Worm (Caenorhabditis elegans) whole organism, L1 larva: ENCODE results near the gene ubc-9.
A peak's percentile ranks its signal among the peaks of the same experiment; 100 is the strongest.

Source experiments
- C16A3.4 ChIP-seq: fragments of 150-350 bp; optimal IDR thresholded peaks from 2 replicates; lab custom pipeline; 2014; ENCODE audit warnings: missing biosample characterization, missing genetic modification characterization
- C34B4.2 ChIP-seq: sonication (generic microtip); optimal IDR thresholded peaks from 2 replicates; lab custom pipeline; 2017; ENCODE audit warnings: mild to moderate bottlenecking, missing genetic modification characterization, missing compliant biosample characterization
- alr-1 ChIP-seq: fragments of 200-800 bp; sonication (Bioruptor generic); optimal IDR thresholded peaks from 2 replicates; lab custom pipeline; 2018; ENCODE audit warnings: borderline replicate concordance, mild to moderate bottlenecking, missing genetic modification characterization, missing compliant biosample characterization
- ama-1 ChIP-seq: fragments of 150-350 bp; optimal IDR thresholded peaks from 2 replicates; lab custom pipeline; 2014
- blmp-1 ChIP-seq: fragments of 150-350 bp; optimal IDR thresholded peaks from 2 replicates; lab custom pipeline; 2014; ENCODE audit warnings: missing biosample characterization, missing genetic modification characterization
- ceh-88 ChIP-seq: fragments of 200-800 bp; sonication (Bioruptor generic); IDR thresholded peaks from 2 replicates; pipeline ENCODE4 v1.3.6; 2022; ENCODE audit warnings: missing genetic modification characterization, missing compliant biosample characterization
- ces-1 ChIP-seq: fragments of 150-350 bp; optimal IDR thresholded peaks from 2 replicates; lab custom pipeline; 2014; ENCODE audit warnings: missing biosample characterization, missing genetic modification reagents, missing genetic modification characterization
- efl-1 ChIP-seq, 4 experiments: fragments of 150-350 bp; optimal IDR thresholded peaks in 3 of 4; peaks in 1 of 4; 1 replicate in 1 of 4; 2 replicates in 3 of 4; lab custom pipeline; 2014; ENCODE audit warnings: missing biosample characterization in 2 of 4, missing genetic modification characterization in 2 of 4, missing genetic modification reagents in 2 of 4
- egl-27 ChIP-seq, 2 experiments: fragments of 150-350 bp in 1 of 2; sonication (generic microtip); optimal IDR thresholded peaks; 3 replicates each; lab custom pipeline; 2017 to 2018; ENCODE audit warnings: missing biosample characterization in 2 of 2, missing genetic modification characterization in 2 of 2, missing genetic modification reagents in 2 of 2
- elt-2 ChIP-seq: sonication (generic microtip); optimal IDR thresholded peaks from 2 replicates; lab custom pipeline; 2016; ENCODE audit warnings: missing genetic modification characterization, mild to moderate bottlenecking, inconsistent platforms, missing compliant biosample characterization, missing genetic modification reagents
- hlh-17 ChIP-seq: fragments of 200-800 bp; sonication (Bioruptor generic); optimal IDR thresholded peaks from 2 replicates; lab custom pipeline; 2018; ENCODE audit warnings: missing genetic modification characterization, mild to moderate bottlenecking, missing compliant biosample characterization, moderate library complexity, borderline replicate concordance
- lin-13 ChIP-seq: fragments of 150-350 bp; optimal IDR thresholded peaks from 2 replicates; lab custom pipeline; 2014; ENCODE audit warnings: missing biosample characterization, missing genetic modification reagents, missing genetic modification characterization
- lin-14 ChIP-seq: fragments of 200-800 bp; sonication (Bioruptor generic); optimal IDR thresholded peaks from 2 replicates; lab custom pipeline; 2018; ENCODE audit warnings: mild to moderate bottlenecking, missing genetic modification characterization, moderate library complexity, missing compliant biosample characterization
- lin-39 ChIP-seq: fragments of 150-350 bp; optimal IDR thresholded peaks from 2 replicates; lab custom pipeline; 2014; ENCODE audit warnings: missing biosample characterization, missing genetic modification reagents, missing genetic modification characterization
- lsy-2 ChIP-seq, 2 experiments: fragments of 150-350 bp; optimal IDR thresholded peaks; 2 replicates each; lab custom pipeline; 2014; ENCODE audit warnings: missing biosample characterization in 2 of 2, missing genetic modification characterization in 2 of 2
- mep-1 ChIP-seq: fragments of 150-350 bp; optimal IDR thresholded peaks from 2 replicates; lab custom pipeline; 2014; ENCODE audit warnings: missing biosample characterization, missing genetic modification characterization
- nhr-12 ChIP-seq: sonication (generic microtip); optimal IDR thresholded peaks from 2 replicates; lab custom pipeline; 2017; ENCODE audit warnings: missing biosample characterization, missing genetic modification characterization
- nhr-19 ChIP-seq: fragments of 200-800 bp; sonication (Bioruptor generic); conservative IDR thresholded peaks from 2 replicates; pipeline ENCODE4 v1.3.6; 2022; ENCODE audit warnings: missing genetic modification characterization, missing compliant biosample characterization
- nhr-237 ChIP-seq: fragments of 150-350 bp; optimal IDR thresholded peaks from 2 replicates; lab custom pipeline; 2014; ENCODE audit warnings: missing biosample characterization, missing genetic modification characterization
- nhr-47 ChIP-seq: sonication (generic microtip); optimal IDR thresholded peaks from 2 replicates; lab custom pipeline; 2016; ENCODE audit warnings: mild to moderate bottlenecking, missing genetic modification characterization, moderate library complexity, missing compliant biosample characterization
- nhr-76 ChIP-seq: sonication (generic microtip); optimal IDR thresholded peaks from 2 replicates; lab custom pipeline; 2017; ENCODE audit warnings: missing biosample characterization, missing genetic modification characterization
- nhr-85 ChIP-seq: sonication (generic microtip); peaks from one replicate; lab custom pipeline; 2016; ENCODE audit warnings: missing genetic modification characterization, inconsistent platforms, missing compliant biosample characterization
- rnt-1 ChIP-seq: sonication (generic microtip); optimal IDR thresholded peaks from 2 replicates; lab custom pipeline; 2016; ENCODE audit warnings: mild to moderate bottlenecking, missing genetic modification characterization, moderate library complexity, missing compliant biosample characterization
- skn-1 ChIP-seq: fragments of 150-350 bp; optimal IDR thresholded peaks from 2 replicates; lab custom pipeline; 2014; ENCODE audit warnings: missing biosample characterization, missing genetic modification characterization
- snpc-4 ChIP-seq: fragments of 150-350 bp; optimal IDR thresholded peaks from 2 replicates; lab custom pipeline; 2014; ENCODE audit warnings: missing biosample characterization, missing genetic modification characterization
- snu-23 ChIP-seq: sonication (generic microtip); optimal IDR thresholded peaks from 2 replicates; lab custom pipeline; 2016; ENCODE audit warnings: missing genetic modification characterization, missing compliant biosample characterization
- sptf-1 ChIP-seq: fragments of 150-350 bp; optimal IDR thresholded peaks from 2 replicates; lab custom pipeline; 2014; ENCODE audit warnings: missing biosample characterization, missing genetic modification characterization
- unc-62 ChIP-seq: fragments of 150-350 bp; optimal IDR thresholded peaks from 2 replicates; lab custom pipeline; 2014; ENCODE audit warnings: missing biosample characterization, missing genetic modification reagents, missing genetic modification characterization
- xbp-1 ChIP-seq: sonication (generic microtip); optimal IDR thresholded peaks from 2 replicates; lab custom pipeline; 2016; ENCODE audit warnings: missing genetic modification characterization, missing compliant biosample characterization
- ztf-4 ChIP-seq: fragments of 150-350 bp; optimal IDR thresholded peaks from 2 replicates; lab custom pipeline; 2014; ENCODE audit warnings: missing biosample characterization, missing genetic modification characterization

ubc-9 gene

ce11 chrIV:4613516-4613915 lies 37.3 kb upstream of the ubc-9 start (continued):
- TF ChIP-seq elt-2 (tag; lab: Kevin White, UChicago) (no peak), nhr-76 (tag; lab: Kevin White, UChicago) (no peak)

ce11 chrIV:4623852-4624251 lies 27.0 kb upstream of the ubc-9 start:
- TF ChIP-seq nhr-19 (GFP tag; lab: Robert Waterston, UW) (no peak), efl-1 (optimal IDR thresholded peaks at IDR 0.05; lab: Kevin White, UChicago) (no peak), efl-1 (GFP tag; optimal IDR thresholded peaks at IDR 0.05 in 1 of 2; lab: Kevin White, UChicago) (peak in 1 of 2 experiments; percentile 41)

- TF ChIP-seq ces-1 (GFP tag; lab: Kevin White, UChicago), result no peak
- no peak for TF ChIP-seq nhr-85 (tag; lab: Kevin White, UChicago)
- TF ChIP-seq sptf-1 (tag; lab: Kevin White, UChicago), result no peak
- no peak for TF ChIP-seq snu-23 (GFP tag; lab: Kevin White, UChicago)
- no peak for TF ChIP-seq skn-1 (tag; lab: Kevin White, UChicago)
- no peak for TF ChIP-seq ceh-88 (GFP tag; lab: Robert Waterston, UW)
- no peak for TF ChIP-seq mep-1 (tag; lab: Kevin White, UChicago)
- no peak for TF ChIP-seq ztf-4 (tag; lab: Kevin White, UChicago)
- TF ChIP-seq C16A3.4 (tag; lab: Kevin White, UChicago), result no peak
- no peak for TF ChIP-seq snpc-4 (tag; lab: Kevin White, UChicago)
- no peak for TF ChIP-seq ama-1 (lab: Kevin White, UChicago)
- no peak for TF ChIP-seq nhr-237
- no peak for TF ChIP-seq alr-1 (tag; lab: Kevin White, UChicago)
- no peak for TF ChIP-seq egl-27 (tag; optimal IDR thresholded peaks at IDR 0.05; lab: Kevin White, UChicago)
- no peak for TF ChIP-seq nhr-47
These were observed 17.5 kb upstream of the ubc-9 start, which contains the start of gene R105.1 for ce11 chrIV:4633393-4633792. R105.1 (plus strand) TSS chrIV:4633693.

- TF ChIP-seq C34B4.2 (tag; lab: Kevin White, UChicago), result no peak
- TF ChIP-seq C16A3.4 (tag; lab: Kevin White, UChicago), result no peak
- no peak for TF ChIP-seq unc-62 (GFP tag; lab: Kevin White, UChicago)
- TF ChIP-seq hlh-17 (GFP tag; lab: Kevin White, UChicago), result no peak
These were observed 14.8 kb upstream of the ubc-9 start, which contains the start of gene R105.5 for ce11 chrIV:4636001-4636400. R105.5 (plus strand) TSS chrIV:4636301.

- TF ChIP-seq rnt-1 (tag; lab: Kevin White, UChicago), result peak; percentile 38
- TF ChIP-seq ces-1 (GFP tag; lab: Kevin White, UChicago), result no peak
- no peak for TF ChIP-seq lsy-2 (tag; optimal IDR thresholded peaks at IDR 0.05; lab: Kevin White, UChicago)
- TF ChIP-seq lin-14 (GFP tag; lab: Kevin White, UChicago), result peak; percentile 24
- TF ChIP-seq blmp-1 (tag; lab: Kevin White, UChicago), result no peak
- TF ChIP-seq nhr-237, result no peak
- TF ChIP-seq lin-13 (GFP tag; lab: Kevin White, UChicago), result no peak
- no peak for TF ChIP-seq snu-23 (GFP tag; lab: Kevin White, UChicago)
These were observed 13.0 kb upstream of the ubc-9 start, which contains the start of gene F19C7.8 for ce11 chrIV:4637840-4638239. F19C7.8 (minus strand) TSS chrIV:4638095.

ce11 chrIV:4639352-4639751 lies 11.5 kb upstream of the ubc-9 start:
- TF ChIP-seq xbp-1 (tag; lab: Kevin White, UChicago) (no peak), lin-39 (no peak), nhr-12 (tag; lab: Kevin White, UChicago) (no peak), nhr-85 (tag; lab: Kevin White, UChicago) (no peak), C16A3.4 (tag; lab: Kevin White, UChicago) (no peak), nhr-19 (GFP tag; lab: Robert Waterston, UW) (no peak)
